Worm (Caenorhabditis elegans) whole organism, early embryonic: Measurements from ENCODE around the gene nos-3.

Source experiments
- B0310.2 ChIP-seq: sonication (generic microtip); optimal IDR thresholded peaks from 2 replicates; lab custom pipeline; 2016; ENCODE audit warnings: mild to moderate bottlenecking, missing genetic modification characterization, missing compliant biosample characterization
- F13C5.2 ChIP-seq: sonication (generic microtip); optimal IDR thresholded peaks from 2 replicates; lab custom pipeline; 2017; ENCODE audit warnings: mild to moderate bottlenecking, missing genetic modification characterization, inconsistent platforms, missing compliant biosample characterization
- aly-1 ChIP-seq: sonication (generic microtip); optimal IDR thresholded peaks from 2 replicates; lab custom pipeline; 2016; ENCODE audit warnings: missing genetic modification characterization, missing compliant biosample characterization
- ama-1 ChIP-seq: fragments of 150-350 bp; optimal IDR thresholded peaks from 2 replicates; lab custom pipeline; 2014
- ceh-13 ChIP-seq: fragments of 200-800 bp; sonication (Bioruptor generic); optimal IDR thresholded peaks from 2 replicates; lab custom pipeline; 2018; ENCODE audit warnings: mild to moderate bottlenecking, missing genetic modification characterization, missing compliant biosample characterization
- ceh-36 ChIP-seq: sonication (generic microtip); optimal IDR thresholded peaks from 2 replicates; lab custom pipeline; 2016; ENCODE audit warnings: missing genetic modification characterization, inconsistent platforms, missing compliant biosample characterization
- ets-7 ChIP-seq: sonication (generic microtip); optimal IDR thresholded peaks from 2 replicates; lab custom pipeline; 2016; ENCODE audit warnings: missing genotype, missing genetic modification characterization, missing compliant biosample characterization
- flt-1 ChIP-seq: fragments of 200-800 bp; sonication (Bioruptor generic); IDR thresholded peaks from 2 replicates; pipeline ENCODE4 v1.3.6; 2022; ENCODE audit warnings: missing genetic modification characterization, missing compliant biosample characterization
- hmbx-1 ChIP-seq: sonication (generic microtip); optimal IDR thresholded peaks from 2 replicates; lab custom pipeline; 2016; ENCODE audit warnings: mild to moderate bottlenecking, missing genetic modification characterization, missing compliant biosample characterization
- hmg-4 ChIP-seq: fragments of 200-800 bp; sonication (Bioruptor generic); optimal IDR thresholded peaks from 2 replicates; lab custom pipeline; 2018; ENCODE audit warnings: mild to moderate bottlenecking, missing genetic modification characterization, missing compliant biosample characterization
- hnd-1 ChIP-seq: sonication (generic microtip); optimal IDR thresholded peaks from 2 replicates; lab custom pipeline; 2016; ENCODE audit warnings: missing genetic modification characterization, missing compliant biosample characterization
- pes-1 ChIP-seq: fragments of 200-800 bp; sonication (Bioruptor generic); IDR thresholded peaks from 2 replicates; pipeline ENCODE4 v1.3.6; 2022; ENCODE audit warnings: missing genetic modification reagents, missing genetic modification characterization, missing compliant biosample characterization
- scrt-1 ChIP-seq: fragments of 200-800 bp; sonication (Bioruptor generic); IDR thresholded peaks from 2 replicates; pipeline ENCODE4 v1.3.6; 2022; ENCODE audit warnings: missing genetic modification characterization, missing compliant biosample characterization
- sea-1 ChIP-seq: fragments of 200-800 bp; sonication (Bioruptor generic); conservative IDR thresholded peaks from 2 replicates; pipeline ENCODE4 v1.3.6; 2022; ENCODE audit warnings: missing genetic modification characterization, missing compliant biosample characterization
- tbx-11 ChIP-seq: fragments of 200-800 bp; sonication (Bioruptor generic); IDR thresholded peaks from 2 replicates; pipeline ENCODE4 v1.3.6; 2022; ENCODE audit warnings: missing genetic modification characterization, missing compliant biosample characterization
- tbx-37 ChIP-seq: fragments of 200-800 bp; sonication (Bioruptor generic); conservative IDR thresholded peaks from 2 replicates; pipeline ENCODE4 v1.3.6; 2022; ENCODE audit warnings: missing genetic modification reagents, missing genetic modification characterization, missing compliant biosample characterization
- tra-4 ChIP-seq: sonication (generic microtip); optimal IDR thresholded peaks from 2 replicates; lab custom pipeline; 2017; ENCODE audit warnings: missing genetic modification characterization, missing compliant biosample characterization

The nos-3 gene

DNA sequence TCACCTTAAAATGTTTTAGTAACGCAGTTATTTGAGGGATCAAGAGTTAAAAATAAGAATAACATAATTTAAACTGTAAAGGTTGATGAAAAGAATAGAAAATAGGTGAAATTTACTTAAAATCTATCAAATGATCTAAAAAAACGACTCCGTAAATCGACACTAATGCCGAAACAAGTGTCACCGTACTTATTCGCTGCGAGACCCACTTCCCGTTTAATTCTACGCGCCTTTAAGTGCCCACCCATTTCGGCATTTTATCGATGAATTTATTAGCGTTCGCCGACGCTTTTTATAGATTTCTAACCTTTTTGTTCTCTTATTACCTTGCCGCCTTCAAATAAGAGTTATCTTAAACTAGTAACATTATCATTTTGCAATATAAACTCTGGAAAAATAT is at the start of gene nos-3, which contains the start of gene Y53C12B.1:
TSS of gene nos-3 (plus strand) at position 248 of the 400 bp plus-strand sequence.
TSS of gene Y53C12B.1 (minus strand) at position 10 of the 400 bp plus-strand sequence.
- no peak for TF ChIP-seq scrt-1 (GFP tag; lab: Robert Waterston, UW)
- no peak for TF ChIP-seq aly-1
- TF ChIP-seq hmg-4, result no peak
- no peak for TF ChIP-seq hnd-1
- TF ChIP-seq hmbx-1 (tag; lab: Kevin White, UChicago), result no peak
- no peak for TF ChIP-seq tra-4 (tag; lab: Kevin White, UChicago)

DNA sequence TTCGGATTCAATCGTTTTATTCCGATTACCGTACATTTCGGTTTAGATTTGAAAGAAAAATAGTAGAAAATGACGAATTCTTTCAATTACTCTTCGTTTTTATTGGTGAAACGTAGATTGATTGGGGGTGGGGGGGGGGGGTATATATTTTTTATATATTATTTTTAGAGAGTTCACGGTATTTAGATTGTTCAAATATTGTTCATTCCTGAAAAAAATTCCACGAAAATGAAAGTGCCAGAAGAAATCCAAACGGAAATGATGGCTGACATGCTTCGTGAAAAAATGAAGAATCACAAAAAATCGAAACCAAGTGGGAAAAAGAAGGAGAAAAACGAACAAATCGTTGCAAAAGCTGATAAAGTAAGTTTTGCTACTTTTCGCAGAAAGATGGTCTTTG is 45.8 kb upstream of the nos-3 start, which contains the start of the genes Y53C12A.8 and Y53C12A.7:
TSS of gene Y53C12A.8 (minus strand) at position 101 of the 400 bp plus-strand sequence.
TSS of gene Y53C12A.7 (plus strand) at position 181 of the 400 bp plus-strand sequence.
- TF ChIP-seq F13C5.2 (tag; lab: Kevin White, UChicago) (no peak), hmg-4 (no peak), sea-1 (GFP tag; lab: Robert Waterston, UW) (no peak), ets-7 (tag; lab: Kevin White, UChicago) (no peak), tbx-11 (no peak), scrt-1 (GFP tag; lab: Robert Waterston, UW) (no peak), ceh-36 (no peak), tbx-37 (GFP tag; lab: Robert Waterston, UW) (no peak)

DNA sequence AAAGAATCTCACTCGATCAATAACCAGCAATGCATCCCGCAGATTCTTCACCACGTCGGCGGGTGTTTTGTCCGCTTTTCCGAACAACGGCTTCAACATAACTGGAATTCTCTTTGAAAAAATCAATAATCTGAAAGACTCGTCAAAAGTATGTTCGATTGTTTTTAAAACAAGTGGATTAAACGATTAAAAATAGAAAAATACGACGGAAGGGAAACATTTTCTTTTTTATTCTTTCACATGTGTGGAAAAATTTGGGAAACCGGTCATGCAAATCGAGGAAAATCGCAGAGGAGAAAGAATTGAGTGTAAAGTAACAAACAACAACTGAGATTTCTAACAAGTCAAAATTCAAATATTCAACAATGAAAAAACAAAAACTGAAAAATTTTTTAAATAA is 42.5 kb upstream of the nos-3 start, which contains the start of gene mop-25.2:
TSS of gene mop-25.2 (minus strand) at position 101 of the 400 bp plus-strand sequence.
- TF ChIP-seq F13C5.2 (tag; lab: Kevin White, UChicago) (no peak), tbx-37 (GFP tag; lab: Robert Waterston, UW) (no peak), hmbx-1 (tag; lab: Kevin White, UChicago) (no peak)

DNA sequence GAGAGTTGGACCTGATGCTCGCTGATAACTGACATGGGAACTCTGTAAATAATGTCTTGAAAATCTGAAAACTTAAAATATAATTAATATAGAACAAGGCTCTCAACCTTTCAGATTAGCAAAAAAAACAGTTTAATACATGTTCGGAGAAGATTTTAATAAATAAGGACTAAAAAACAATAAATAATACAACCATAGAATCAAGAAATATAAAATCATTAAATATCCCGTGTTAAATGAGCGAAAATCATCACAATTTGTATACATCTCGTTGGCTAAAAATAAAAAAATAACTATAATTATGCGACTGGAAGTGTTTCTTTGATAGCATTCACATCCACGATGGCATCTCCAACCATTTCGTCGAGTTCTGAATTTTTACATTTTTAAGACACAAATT is 41.4 kb upstream of the nos-3 start, which contains the start of gene Y53C12A.10:
TSS of gene Y53C12A.10 (minus strand) at position 101 of the 400 bp plus-strand sequence.
- TF ChIP-seq ama-1 (lab: Kevin White, UChicago) (no peak), tra-4 (tag; lab: Kevin White, UChicago) (no peak), sea-1 (GFP tag; lab: Robert Waterston, UW) (no peak), B0310.2 (tag; lab: Kevin White, UChicago) (no peak), ceh-36 (no peak), tbx-11 (no peak), scrt-1 (GFP tag; lab: Robert Waterston, UW) (no peak), flt-1 (no peak), pes-1 (GFP tag; lab: Robert Waterston, UW) (no peak)

DNA sequence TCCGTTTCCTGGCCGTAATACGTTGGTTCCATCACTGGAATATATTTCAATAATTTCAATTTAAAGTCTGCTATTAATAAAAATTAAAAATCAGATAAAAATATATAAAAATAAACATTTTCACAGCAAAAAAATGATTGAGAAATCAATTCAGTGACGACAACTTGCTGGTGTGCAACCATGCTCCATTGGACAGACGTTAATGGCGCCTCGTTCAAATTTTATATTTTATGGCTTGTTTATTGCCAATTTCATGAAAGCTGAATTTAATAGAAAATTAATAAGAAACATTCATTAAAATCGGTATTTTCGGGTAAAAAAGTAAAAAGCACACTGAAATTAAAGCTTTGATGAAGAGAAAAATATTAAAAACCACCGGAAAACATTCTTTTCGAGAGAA is 39.9 kb upstream of the nos-3 start, which contains the start of gene Y53C12A.3:
TSS of gene Y53C12A.3 (minus strand) at position 34 of the 400 bp plus-strand sequence.
- TF ChIP-seq F13C5.2 (tag; lab: Kevin White, UChicago) (peak; percentile 16), scrt-1 (GFP tag; lab: Robert Waterston, UW) (no peak), ets-7 (tag; lab: Kevin White, UChicago) (no peak), tbx-37 (GFP tag; lab: Robert Waterston, UW) (no peak), tra-4 (tag; lab: Kevin White, UChicago) (no peak)

DNA sequence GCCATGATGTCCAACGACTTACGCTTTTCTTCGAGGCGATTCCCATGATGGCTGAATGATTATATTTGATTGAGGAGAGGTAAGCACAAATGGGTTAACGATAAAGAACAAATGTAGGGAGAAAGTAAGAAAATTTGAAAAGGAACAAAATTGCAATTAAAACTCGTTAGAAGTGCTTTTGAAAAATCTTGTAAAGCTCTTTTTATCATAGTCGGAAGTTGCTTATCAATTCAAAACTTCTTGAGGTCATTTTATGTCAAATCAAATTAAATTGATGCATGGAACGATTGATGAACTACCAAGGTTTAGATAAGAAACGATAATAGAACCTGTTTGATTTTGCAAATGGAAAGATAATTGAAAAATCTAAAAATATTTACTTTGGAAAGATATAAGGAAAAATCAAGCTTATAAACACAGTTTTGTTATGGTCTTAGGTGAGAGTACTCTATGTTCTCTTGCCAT is 37.2 kb upstream of the nos-3 start, which contains the start of gene glt-5:
TSS of gene glt-5 (minus strand) at position 51 of the 465 bp plus-strand sequence.
- no peak for TF ChIP-seq tbx-11
- no peak for TF ChIP-seq ceh-36

DNA sequence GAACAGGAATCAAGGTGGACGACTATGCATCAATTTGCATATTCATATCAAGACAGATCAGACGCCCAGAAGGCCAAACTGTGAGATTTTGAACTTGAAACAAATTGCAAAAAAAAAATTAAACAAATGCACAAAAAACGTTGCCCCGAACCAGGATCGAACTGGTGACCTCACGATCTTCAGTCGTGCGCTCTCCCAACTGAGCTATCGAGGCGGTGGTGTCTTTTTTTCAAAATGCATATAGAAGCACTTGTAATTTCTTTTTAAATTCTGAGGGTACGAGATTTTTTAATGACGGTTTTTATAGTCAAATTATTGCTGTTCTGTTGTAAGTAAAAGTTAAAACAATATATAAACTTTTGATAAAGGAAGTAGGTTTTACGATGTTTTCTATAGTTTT is 33.0 kb upstream of the nos-3 start:
- TF ChIP-seq aly-1 (no peak), scrt-1 (GFP tag; lab: Robert Waterston, UW) (0 out of 2 replicates have a peak, but pooled peaks have one; percentile 27), B0310.2 (tag; lab: Kevin White, UChicago) (no peak), hmg-4 (no peak), hmbx-1 (tag; lab: Kevin White, UChicago) (no peak), sea-1 (GFP tag; lab: Robert Waterston, UW) (0 out of 2 replicates have a peak, but pooled peaks have one; percentile 28), flt-1 (no peak), ama-1 (lab: Kevin White, UChicago) (no peak), tbx-11 (no peak), ets-7 (tag; lab: Kevin White, UChicago) (no peak), F13C5.2 (tag; lab: Kevin White, UChicago) (no peak), ceh-13 (GFP tag; lab: Kevin White, UChicago) (no peak)

DNA sequence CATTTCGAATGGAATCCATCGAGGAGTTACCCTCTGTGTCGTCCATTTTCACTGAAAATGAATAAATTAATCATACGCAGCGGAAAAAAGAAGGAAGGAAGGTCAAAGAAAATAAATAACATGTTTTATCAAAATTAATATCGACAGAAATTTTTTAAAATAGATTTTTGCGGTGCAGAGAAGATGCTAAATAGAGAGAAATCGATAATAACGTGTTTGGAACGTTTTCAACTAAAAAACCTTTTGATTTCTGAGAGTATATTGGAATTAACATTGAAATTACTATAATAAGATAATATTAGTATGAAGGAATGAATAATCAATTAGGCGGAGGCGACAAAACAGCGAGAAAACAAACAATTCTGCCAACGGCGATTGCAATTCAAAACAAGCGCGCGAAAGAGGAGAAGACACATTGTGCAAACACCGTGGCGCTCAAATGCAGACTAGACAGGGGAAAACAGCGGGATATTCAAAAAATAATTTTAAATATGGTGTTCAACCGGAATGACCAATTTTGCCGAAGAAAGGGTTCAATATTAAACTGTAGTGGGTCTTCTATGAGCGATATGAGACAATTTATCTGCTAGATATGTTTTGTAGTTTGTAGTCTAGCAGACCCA is 29.6 kb upstream of the nos-3 start, which contains the start of gene wee-1.3:
TSS of gene wee-1.3 (minus strand) at position 51 of the 623 bp plus-strand sequence.
- TF ChIP-seq sea-1 (GFP tag; lab: Robert Waterston, UW) (no peak), ceh-36 (no peak), pes-1 (GFP tag; lab: Robert Waterston, UW) (no peak), ama-1 (lab: Kevin White, UChicago) (no peak), hnd-1 (no peak), flt-1 (no peak), tra-4 (tag; lab: Kevin White, UChicago) (no peak), ceh-13 (GFP tag; lab: Kevin White, UChicago) (no peak), hmbx-1 (tag; lab: Kevin White, UChicago) (no peak), B0310.2 (tag; lab: Kevin White, UChicago) (no peak), scrt-1 (GFP tag; lab: Robert Waterston, UW) (no peak), F13C5.2 (tag; lab: Kevin White, UChicago) (peak; percentile 74), ets-7 (tag; lab: Kevin White, UChicago) (no peak), tbx-11 (no peak), aly-1 (no peak), tbx-37 (GFP tag; lab: Robert Waterston, UW) (peak; percentile 7; the same call in 1 of the 2 replicates), hmg-4 (peak; percentile 40)
